Worm (Caenorhabditis elegans) whole organism, mixed stage, embryonic: ENCODE data around the gene T14G8.6.

Experiments
- lin-13 ChIP-seq: fragments of 150-350 bp; optimal IDR thresholded peaks from 2 replicates; lab custom pipeline; 2014; ENCODE audit warnings: missing biosample characterization, missing genetic modification characterization
- pha-4 ChIP-seq: fragments of 150-350 bp; optimal IDR thresholded peaks from 2 replicates; lab custom pipeline; 2018; ENCODE audit warnings: missing biosample characterization, missing genetic modification reagents, missing genetic modification characterization

DNA sequence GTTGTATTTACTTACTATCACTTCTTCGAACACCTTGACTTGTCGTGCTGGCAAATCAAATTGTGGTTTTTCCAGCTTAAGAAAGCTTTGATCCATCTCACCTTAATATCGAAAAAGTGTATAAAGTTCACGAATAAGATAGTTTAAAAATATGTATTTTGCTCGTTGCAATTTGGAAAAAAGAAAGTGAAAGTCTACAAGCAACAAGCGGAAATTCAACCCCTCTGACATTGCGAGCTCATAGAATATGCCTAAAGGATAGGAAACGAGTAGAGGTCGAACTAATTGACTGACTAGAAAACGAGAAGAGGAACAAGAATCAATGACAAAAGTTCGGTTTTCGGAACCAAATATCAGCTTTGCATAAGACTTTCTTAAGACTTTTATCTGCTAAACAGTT lies 1.1 kb upstream of the T14G8.6 start, which contains the start of gene T14G8.4:
- TF ChIP-seq lin-13 (tag; lab: Kevin White, UChicago) = no peak
- no peak for TF ChIP-seq pha-4 (tag; lab: Kevin White, UChicago)
